Worm (Caenorhabditis elegans) whole organism, late embryonic: Measurements from ENCODE around the gene F55C9.11.

Experiments
- C38D4.7 ChIP-seq: fragments of 200-800 bp; sonication (Bioruptor generic); optimal IDR thresholded peaks from 2 replicates; lab custom pipeline; 2018; ENCODE audit warnings: mild to moderate bottlenecking, missing genetic modification characterization, moderate library complexity, missing compliant biosample characterization
- T23F11.4 ChIP-seq: fragments of 200-800 bp; sonication (Bioruptor generic); optimal IDR thresholded peaks from 2 replicates; lab custom pipeline; 2018; ENCODE audit warnings: mild to moderate bottlenecking, missing genetic modification characterization, missing compliant biosample characterization
- Y22D7AL.16 ChIP-seq: sonication (generic microtip); optimal IDR thresholded peaks from 2 replicates; lab custom pipeline; 2016; ENCODE audit warnings: missing genetic modification characterization, missing compliant biosample characterization
- ama-1 ChIP-seq: fragments of 150-350 bp; optimal IDR thresholded peaks from 2 replicates; lab custom pipeline; 2014
- ceh-22 ChIP-seq: sonication (generic microtip); optimal IDR thresholded peaks from 2 replicates; lab custom pipeline; 2017; ENCODE audit warnings: missing biosample characterization, missing genetic modification characterization
- ceh-30 ChIP-seq: fragments of 150-350 bp; optimal IDR thresholded peaks from 2 replicates; lab custom pipeline; 2014; ENCODE audit warnings: missing biosample characterization, missing genetic modification characterization
- ceh-31 ChIP-seq: sonication (generic microtip); optimal IDR thresholded peaks from 2 replicates; lab custom pipeline; 2016; ENCODE audit warnings: missing genetic modification characterization, missing compliant biosample characterization
- ceh-34 ChIP-seq: sonication (generic microtip); optimal IDR thresholded peaks from 2 replicates; lab custom pipeline; 2016; ENCODE audit warnings: mild to moderate bottlenecking, missing genetic modification characterization, missing compliant biosample characterization
- ceh-45 ChIP-seq: fragments of 200-800 bp; sonication (Bioruptor generic); IDR thresholded peaks from 2 replicates; pipeline ENCODE4 v1.3.6; 2022; ENCODE audit warnings: missing genetic modification reagents, missing genetic modification characterization, missing compliant biosample characterization
- ceh-6 ChIP-seq: fragments of 200-800 bp; sonication (Bioruptor generic); optimal IDR thresholded peaks from 2 replicates; lab custom pipeline; 2018; ENCODE audit warnings: mild to moderate bottlenecking, missing genetic modification characterization, missing compliant biosample characterization
- ceh-9 ChIP-seq: sonication (generic microtip); optimal IDR thresholded peaks from 2 replicates; lab custom pipeline; 2016; ENCODE audit warnings: mild to moderate bottlenecking, missing genetic modification characterization, inconsistent platforms, missing compliant biosample characterization
- che-1 ChIP-seq: sonication (generic microtip); optimal IDR thresholded peaks from 2 replicates; lab custom pipeline; 2016; ENCODE audit warnings: mild to moderate bottlenecking, missing genetic modification characterization, missing compliant biosample characterization
- elt-4 ChIP-seq: sonication (generic microtip); optimal IDR thresholded peaks from 2 replicates; lab custom pipeline; 2016; ENCODE audit warnings: missing genetic modification characterization, missing compliant biosample characterization
- fkh-6 ChIP-seq: sonication (generic microtip); optimal IDR thresholded peaks from 2 replicates; lab custom pipeline; 2016; ENCODE audit warnings: missing genetic modification characterization, missing compliant biosample characterization
- gmeb-2 ChIP-seq: sonication (generic microtip); optimal IDR thresholded peaks from 2 replicates; lab custom pipeline; 2016; ENCODE audit warnings: missing genetic modification characterization, inconsistent platforms, missing compliant biosample characterization
- hlh-15 ChIP-seq: sonication (generic microtip); optimal IDR thresholded peaks from 2 replicates; lab custom pipeline; 2016; ENCODE audit warnings: missing genetic modification characterization, missing compliant biosample characterization
- hlh-30 ChIP-seq: sonication (generic microtip); optimal IDR thresholded peaks from 2 replicates; lab custom pipeline; 2017; ENCODE audit warnings: antibody characterized with exemption, missing genetic modification characterization, missing compliant biosample characterization; ENCODE audit not compliant: insufficient read depth
- hlh-6 ChIP-seq: sonication (generic microtip); optimal IDR thresholded peaks from 2 replicates; lab custom pipeline; 2016; ENCODE audit warnings: missing genotype, missing genetic modification characterization, missing compliant biosample characterization
- lim-6 ChIP-seq: sonication (generic microtip); optimal IDR thresholded peaks from 2 replicates; lab custom pipeline; 2016; ENCODE audit warnings: missing genetic modification characterization, missing compliant biosample characterization
- lin-11 ChIP-seq: fragments of 200-800 bp; sonication (Bioruptor generic); optimal IDR thresholded peaks from 2 replicates; lab custom pipeline; 2018; ENCODE audit warnings: mild to moderate bottlenecking, missing genetic modification characterization, missing compliant biosample characterization
- nfya-1 ChIP-seq: sonication (generic microtip); optimal IDR thresholded peaks from 2 replicates; lab custom pipeline; 2017; ENCODE audit warnings: missing genetic modification characterization, mild to moderate bottlenecking, missing compliant biosample characterization, antibody characterized with exemption, moderate library complexity
- nhr-11 ChIP-seq: fragments of 150-350 bp; optimal IDR thresholded peaks from 2 replicates; lab custom pipeline; 2014; ENCODE audit warnings: missing biosample characterization, missing genetic modification characterization
- npax-4 ChIP-seq: sonication (generic microtip); optimal IDR thresholded peaks from 2 replicates; lab custom pipeline; 2016; ENCODE audit warnings: missing genetic modification characterization, missing compliant biosample characterization
- pag-3 ChIP-seq: sonication (generic microtip); optimal IDR thresholded peaks from 2 replicates; lab custom pipeline; 2016; ENCODE audit warnings: missing compliant biosample characterization, missing genetic modification characterization, borderline replicate concordance
- pax-1 ChIP-seq: fragments of 150-350 bp; optimal IDR thresholded peaks from 2 replicates; lab custom pipeline; 2014; ENCODE audit warnings: missing biosample characterization, missing genetic modification characterization
- pha-2 ChIP-seq: sonication (generic microtip); optimal IDR thresholded peaks from 2 replicates; lab custom pipeline; 2017; ENCODE audit warnings: mild to moderate bottlenecking, missing genetic modification characterization, missing compliant biosample characterization
- pha-4 ChIP-seq: fragments of 150-350 bp; optimal IDR thresholded peaks from 2 replicates; lab custom pipeline; 2018; ENCODE audit warnings: missing biosample characterization, missing genetic modification reagents, missing genetic modification characterization
- pqm-1 ChIP-seq: sonication (generic microtip); optimal IDR thresholded peaks from 2 replicates; lab custom pipeline; 2016; ENCODE audit warnings: missing genetic modification characterization, missing compliant biosample characterization
- pros-1 ChIP-seq: fragments of 150-350 bp; optimal IDR thresholded peaks from 2 replicates; lab custom pipeline; 2014; ENCODE audit warnings: missing biosample characterization, missing genetic modification reagents, missing genetic modification characterization
- ref-2 ChIP-seq: sonication (generic microtip); optimal IDR thresholded peaks from 2 replicates; lab custom pipeline; 2016; ENCODE audit warnings: missing genetic modification characterization, missing compliant biosample characterization
- rnt-1 ChIP-seq: sonication (generic microtip); optimal IDR thresholded peaks from 2 replicates; lab custom pipeline; 2016; ENCODE audit warnings: missing genetic modification characterization, missing compliant biosample characterization
- sox-2 ChIP-seq: fragments of 200-800 bp; sonication (Bioruptor generic); IDR thresholded peaks from 2 replicates; pipeline ENCODE4 v1.3.6; 2022; ENCODE audit warnings: missing genetic modification reagents, missing genetic modification characterization, missing compliant biosample characterization
- sox-4 ChIP-seq: sonication (generic microtip); optimal IDR thresholded peaks from 2 replicates; lab custom pipeline; 2017; ENCODE audit warnings: mild to moderate bottlenecking, missing genetic modification characterization, inconsistent platforms, missing compliant biosample characterization
- tbx-2 ChIP-seq: sonication (generic microtip); optimal IDR thresholded peaks from 2 replicates; lab custom pipeline; 2016; ENCODE audit warnings: missing genetic modification characterization, missing compliant biosample characterization
- tbx-7 ChIP-seq: sonication (generic microtip); optimal IDR thresholded peaks from 2 replicates; lab custom pipeline; 2016; ENCODE audit warnings: missing genotype, missing genetic modification characterization, missing compliant biosample characterization
- ttx-3 ChIP-seq: sonication (generic microtip); optimal IDR thresholded peaks from 2 replicates; lab custom pipeline; 2016; ENCODE audit warnings: missing genetic modification reagents, missing genetic modification characterization, missing compliant biosample characterization
- unc-42 ChIP-seq: sonication (generic microtip); optimal IDR thresholded peaks from 2 replicates; lab custom pipeline; 2016; ENCODE audit warnings: missing genotype, missing genetic modification characterization, missing compliant biosample characterization
- ztf-16 ChIP-seq: sonication (generic microtip); optimal IDR thresholded peaks from 2 replicates; lab custom pipeline; 2017; ENCODE audit warnings: missing genetic modification characterization, missing compliant biosample characterization

F55C9.11 gene

DNA sequence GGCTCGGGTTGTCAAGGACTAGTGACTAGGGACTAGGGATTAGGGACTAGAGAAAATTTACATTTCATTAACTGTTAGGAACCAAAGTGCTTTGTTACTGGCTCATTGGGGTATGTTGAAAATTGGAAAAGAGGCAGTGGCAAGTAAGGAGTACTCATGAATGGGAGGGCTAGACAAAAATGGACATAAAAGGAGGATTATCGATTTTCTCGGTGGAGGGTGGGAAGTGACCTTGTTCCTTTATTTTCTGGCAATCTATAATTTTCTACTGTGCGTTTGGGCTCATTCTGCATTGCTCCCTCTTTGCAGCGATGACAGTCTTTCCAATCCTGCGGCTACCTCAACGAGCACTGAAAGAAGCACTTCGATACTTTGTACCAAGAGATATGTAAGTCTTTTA lies 12.0 kb downstream of the F55C9.11 start, which contains the start of gene fbxb-60:
TSS of gene fbxb-60 (plus strand) at position 301 of the 400 bp plus-strand sequence.
- TF ChIP-seq rnt-1 (tag; lab: Kevin White, UChicago), result no peak
- TF ChIP-seq npax-4 (tag; lab: Kevin White, UChicago), result no peak
- no peak for TF ChIP-seq ceh-45
- no peak for TF ChIP-seq unc-42 (tag; lab: Kevin White, UChicago)
- TF ChIP-seq pha-2 (tag; lab: Kevin White, UChicago), result no peak
- TF ChIP-seq ceh-9 (tag; lab: Kevin White, UChicago), result no peak
- TF ChIP-seq ztf-16, result no peak
- TF ChIP-seq pqm-1 (tag; lab: Kevin White, UChicago), result no peak
- TF ChIP-seq C38D4.7 (GFP tag; lab: Kevin White, UChicago), result no peak
- TF ChIP-seq sox-4 (tag; lab: Kevin White, UChicago), result no peak
- no peak for TF ChIP-seq elt-4
- no peak for TF ChIP-seq nhr-11 (tag; lab: Kevin White, UChicago)
- TF ChIP-seq ceh-34 (tag; lab: Kevin White, UChicago), result no peak
- no peak for TF ChIP-seq ceh-31 (tag; lab: Kevin White, UChicago)
- TF ChIP-seq pros-1 (tag; lab: Kevin White, UChicago), result no peak

DNA sequence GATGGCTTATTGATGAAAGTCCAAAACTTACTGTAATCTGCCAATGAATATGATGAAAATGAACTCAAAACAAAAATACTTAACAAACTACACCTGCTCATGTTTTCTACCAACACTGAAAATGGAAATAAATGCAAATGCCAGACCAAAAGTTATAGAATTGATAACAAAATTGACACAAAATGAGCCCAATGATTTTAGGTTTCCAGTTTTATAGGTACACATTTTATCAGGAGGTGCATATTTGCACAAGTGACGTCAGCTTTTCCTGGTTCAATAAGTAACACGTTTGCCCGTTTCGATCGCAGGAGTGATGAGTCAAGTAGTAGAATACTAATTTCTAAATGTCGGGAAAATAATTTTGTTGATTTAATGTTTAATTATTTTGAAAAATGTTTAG lies 12.8 kb downstream of the F55C9.11 start, which contains the start of gene F55C9.6:
TSS of gene F55C9.6 (minus strand) at position 101 of the 400 bp plus-strand sequence.
- TF ChIP-seq lin-11 (no peak), ref-2 (tag; lab: Kevin White, UChicago) (no peak), sox-2 (GFP tag; lab: Robert Waterston, UW) (no peak), gmeb-2 (tag; lab: Kevin White, UChicago) (no peak), nfya-1 (tag; lab: Kevin White, UChicago) (no peak), ztf-16 (no peak), hlh-6 (tag; lab: Kevin White, UChicago) (no peak), ceh-30 (tag; lab: Kevin White, UChicago) (no peak), ceh-31 (tag; lab: Kevin White, UChicago) (no peak), che-1 (no peak), npax-4 (tag; lab: Kevin White, UChicago) (no peak), pha-4 (tag; lab: Kevin White, UChicago) (no peak), ceh-22 (tag; lab: Kevin White, UChicago) (no peak), tbx-2 (no peak), ceh-6 (no peak), unc-42 (tag; lab: Kevin White, UChicago) (no peak), nhr-11 (tag; lab: Kevin White, UChicago) (no peak), Y22D7AL.16 (tag; lab: Kevin White, UChicago) (no peak)

DNA sequence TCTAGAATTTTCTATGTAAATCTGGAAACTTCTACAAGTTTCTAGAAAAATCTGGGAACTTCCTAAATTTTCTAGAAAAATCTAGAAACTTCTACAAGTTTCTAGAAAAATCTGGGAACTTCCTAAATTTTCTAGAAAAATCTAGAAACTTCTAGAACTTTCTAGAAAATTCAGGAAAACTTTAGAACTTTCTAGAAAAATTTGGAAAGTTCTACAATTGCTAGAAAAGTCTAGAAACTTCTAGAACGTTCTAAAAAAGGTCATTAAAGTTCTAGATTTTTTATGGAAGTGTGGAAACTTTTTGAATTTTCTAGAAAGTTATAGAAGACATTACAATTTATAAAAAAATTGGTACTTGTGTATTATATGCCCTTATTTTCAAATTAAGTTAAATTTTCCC lies 16.5 kb downstream of the F55C9.11 start, which contains the start of gene F55C9.5:
TSS of gene F55C9.5 (minus strand) at position 101 of the 400 bp plus-strand sequence.
- TF ChIP-seq lim-6 (tag; lab: Kevin White, UChicago), result no peak
- no peak for TF ChIP-seq C38D4.7 (GFP tag; lab: Kevin White, UChicago)
- TF ChIP-seq pax-1 (tag; lab: Kevin White, UChicago), result no peak
- TF ChIP-seq ttx-3, result no peak
- no peak for TF ChIP-seq pag-3 (tag; lab: Kevin White, UChicago)
- TF ChIP-seq Y22D7AL.16 (tag; lab: Kevin White, UChicago), result no peak
- no peak for TF ChIP-seq hlh-30
- no peak for TF ChIP-seq T23F11.4
- no peak for TF ChIP-seq sox-4 (tag; lab: Kevin White, UChicago)
- no peak for TF ChIP-seq fkh-6 (tag; lab: Kevin White, UChicago)
- TF ChIP-seq ceh-6, result no peak
- TF ChIP-seq ama-1, result no peak
- TF ChIP-seq npax-4 (tag; lab: Kevin White, UChicago), result no peak
- no peak for TF ChIP-seq tbx-7 (tag; lab: Kevin White, UChicago)
- no peak for TF ChIP-seq unc-42 (tag; lab: Kevin White, UChicago)
- TF ChIP-seq hlh-15 (tag; lab: Kevin White, UChicago), result no peak
